Fruit fly (Drosophila melanogaster): ENCODE data around the gene CG14818.

dm6 chrX:1901605-1902136, 22.1 kb upstream of the CG14818 start, which contains the start of gene Ldaf1:
- TF ChIP-seq OdsH (GFP tag; optimal IDR thresholded peaks at IDR 0.05), result no peak
- TF ChIP-seq lola (GFP tag; optimal IDR thresholded peaks at IDR 0.05), result no peak
- no peak for TF ChIP-seq tai (GFP tag; optimal IDR thresholded peaks at IDR 0.05)
- TF ChIP-seq sv (GFP tag; optimal IDR thresholded peaks at IDR 0.05), result no peak
- TF ChIP-seq CG9705 (GFP tag; optimal IDR thresholded peaks at IDR 0.05), result no peak
- no peak for TF ChIP-seq h (GFP tag; optimal IDR thresholded peaks at IDR 0.05)

All from whole organism, wandering third instar larva.